Fruit fly (Drosophila melanogaster): Measurements from ENCODE around the gene CG34150.

dm6 chr3R:24859701-24860100 lies 45.6 kb downstream of the CG34150 start, which contains the start of gene ppk22:
- no peak for TF ChIP-seq jim (GFP tag; optimal IDR thresholded peaks at IDR 0.05)
- TF ChIP-seq sage (GFP tag; optimal IDR thresholded peaks at IDR 0.05) = no peak
- TF ChIP-seq psq (GFP tag; optimal IDR thresholded peaks at IDR 0.05) = no peak
- no peak for TF ChIP-seq lola (GFP tag; optimal IDR thresholded peaks at IDR 0.05)
- no peak for TF ChIP-seq tai (GFP tag; optimal IDR thresholded peaks at IDR 0.05)
- TF ChIP-seq usp (GFP tag; optimal IDR thresholded peaks at IDR 0.05) = no peak
- no peak for TF ChIP-seq pan (optimal IDR thresholded peaks at IDR 0.05)
- no peak for TF ChIP-seq Abd-B (GFP tag; optimal IDR thresholded peaks at IDR 0.05)
- no peak for TF ChIP-seq dmrt93B (GFP tag; optimal IDR thresholded peaks at IDR 0.05)
- no peak for TF ChIP-seq Myc (optimal IDR thresholded peaks at IDR 0.05)
- TF ChIP-seq CrebA (GFP tag; optimal IDR thresholded peaks at IDR 0.05; ENCODE audit: borderline replicate concordance) = no peak
